Fruit fly (Drosophila melanogaster) whole organism, wandering third instar larva: ENCODE data around the gene CG10560.

Experiments
- CG32264 ChIP-seq: fragments of 200-800 bp; sonication (Bioruptor generic); optimal IDR thresholded peaks from 2 replicates; lab custom pipeline; 2016; ENCODE audit warnings: missing biosample characterization, missing genetic modification characterization
- CG9705 ChIP-seq: fragments of 200-800 bp; sonication (Bioruptor generic); optimal IDR thresholded peaks from 2 replicates; lab custom pipeline; 2018; ENCODE audit warnings: missing biosample characterization, mild to moderate bottlenecking, missing genetic modification characterization
- CrebA ChIP-seq: fragments of 200-800 bp; sonication (Bioruptor generic); optimal IDR thresholded peaks from 2 replicates; lab custom pipeline; 2016; ENCODE audit warnings: missing biosample characterization, mild to moderate bottlenecking, missing genetic modification characterization, borderline replicate concordance
- Dif ChIP-seq: fragments of 200-275, 200-300 bp; sonication (Bioruptor generic); optimal IDR thresholded peaks from 2 replicates; lab custom pipeline; 2018; ENCODE audit warnings: missing biosample characterization, missing genetic modification characterization; ENCODE audit not compliant: partially characterized antibody
- GATAd ChIP-seq: sonication (Bioruptor generic); optimal IDR thresholded peaks from 2 replicates; lab custom pipeline; 2016; ENCODE audit warnings: missing biosample characterization, missing genetic modification characterization
- HLH106 ChIP-seq: fragments of 200-800 bp; optimal IDR thresholded peaks from 3 replicates; lab custom pipeline; 2019; ENCODE audit warnings: missing biosample characterization, mild to moderate bottlenecking, missing genetic modification characterization, moderate library complexity
- Hnf4 ChIP-seq: fragments of 200-800 bp; sonication (Bioruptor generic); optimal IDR thresholded peaks from 2 replicates; lab custom pipeline; 2016; ENCODE audit warnings: missing biosample characterization, mild to moderate bottlenecking, missing genetic modification characterization
- Hr78 ChIP-seq: fragments of >200 bp; optimal IDR thresholded peaks from 2 replicates; lab custom pipeline; 2017; ENCODE audit warnings: missing biosample characterization, missing genetic modification characterization
- Hr83 ChIP-seq: fragments of 200-300 bp; sonication (Bioruptor generic); optimal IDR thresholded peaks from 2 replicates; lab custom pipeline; 2016; ENCODE audit warnings: missing biosample characterization, mild to moderate bottlenecking, missing genetic modification characterization, moderate library complexity; ENCODE audit not compliant: poor library complexity, severe bottlenecking
- Jra ChIP-seq: sonication (Bioruptor generic); optimal IDR thresholded peaks from 2 replicates; lab custom pipeline; 2016; ENCODE audit warnings: missing biosample characterization, missing genetic modification characterization
- Mio ChIP-seq: sonication (Bioruptor generic); optimal IDR thresholded peaks from 2 replicates; lab custom pipeline; 2016; ENCODE audit warnings: missing biosample characterization, missing genetic modification characterization
- N ChIP-seq: fragments of >200 bp; optimal IDR thresholded peaks from 2 replicates; lab custom pipeline; 2018; ENCODE audit warnings: missing biosample characterization, missing external identifiers, missing genetic modification characterization
- OdsH ChIP-seq: fragments of 200-800 bp; sonication (Bioruptor generic); optimal IDR thresholded peaks from 2 replicates; lab custom pipeline; 2016; ENCODE audit warnings: missing biosample characterization, mild to moderate bottlenecking, missing genetic modification characterization
- Rel ChIP-seq, 2 experiments: fragments of 200-800 bp; sonication (Bioruptor generic) in 1 of 2; optimal IDR thresholded peaks; 2 replicates in 1 of 2; 3 replicates in 1 of 2; lab custom pipeline; 2016 to 2019; ENCODE audit warnings: mild to moderate bottlenecking in 2 of 2, missing biosample characterization in 2 of 2, missing genetic modification characterization in 2 of 2, moderate library complexity in 1 of 2
- Sp1 ChIP-seq: fragments of 200-800 bp; sonication (Bioruptor generic); optimal IDR thresholded peaks from 3 replicates; lab custom pipeline; 2019; ENCODE audit warnings: missing biosample characterization, mild to moderate bottlenecking, missing genetic modification characterization, moderate library complexity
- Vsx2 ChIP-seq: fragments of 200-300, 225-300 bp; sonication (Bioruptor generic); optimal IDR thresholded peaks from 2 replicates; lab custom pipeline; 2018; ENCODE audit warnings: missing biosample characterization, missing genetic modification characterization; ENCODE audit not compliant: partially characterized antibody
- dl ChIP-seq, 2 experiments: fragments of 175-275, 200-275 bp in 1 of 2; fragments of 200-275 bp in 1 of 2; sonication (Bioruptor generic); optimal IDR thresholded peaks; lab custom pipeline; 2018; ENCODE audit warnings: mild to moderate bottlenecking in 2 of 2, missing biosample characterization in 2 of 2, missing genetic modification characterization in 2 of 2, moderate library complexity in 2 of 2; ENCODE audit not compliant: partially characterized antibody in 2 of 2, insufficient read depth in 1 of 2
- dmrt93B ChIP-seq: fragments of 200-800 bp; sonication (Bioruptor generic); optimal IDR thresholded peaks from 2 replicates; lab custom pipeline; 2018; ENCODE audit warnings: missing biosample characterization, mild to moderate bottlenecking, missing genetic modification characterization
- dsf ChIP-seq: sonication (Bioruptor generic); optimal IDR thresholded peaks from 2 replicates; lab custom pipeline; 2016; ENCODE audit warnings: missing biosample characterization, missing genetic modification characterization, borderline replicate concordance
- ey ChIP-seq: fragments of 200-800 bp; sonication (Bioruptor generic); optimal IDR thresholded peaks from 2 replicates; lab custom pipeline; 2016; ENCODE audit warnings: missing biosample characterization, missing genetic modification characterization
- fru ChIP-seq: fragments of 200-800 bp; sonication (Bioruptor generic); optimal IDR thresholded peaks from 3 replicates; lab custom pipeline; 2016; ENCODE audit warnings: missing biosample characterization, mild to moderate bottlenecking, missing genetic modification characterization
- h ChIP-seq: fragments of 200-800 bp; sonication (Bioruptor generic); optimal IDR thresholded peaks from 3 replicates; lab custom pipeline; 2016; ENCODE audit warnings: missing biosample characterization, mild to moderate bottlenecking, missing genetic modification characterization
- jim ChIP-seq: fragments of 175-275, 200-325 bp; sonication (Bioruptor generic); optimal IDR thresholded peaks from 2 replicates; lab custom pipeline; 2016; ENCODE audit warnings: missing biosample characterization, mild to moderate bottlenecking, missing genetic modification characterization
- lola ChIP-seq: fragments of >200 bp; optimal IDR thresholded peaks from 2 replicates; lab custom pipeline; 2017; ENCODE audit warnings: missing biosample characterization, missing genetic modification characterization
- pan ChIP-seq: fragments of >200 bp; optimal IDR thresholded peaks from 2 replicates; lab custom pipeline; 2017
- rgr ChIP-seq: fragments of 200-800 bp; sonication (Bioruptor generic); optimal IDR thresholded peaks from 3 replicates; lab custom pipeline; 2016; ENCODE audit warnings: missing biosample characterization, mild to moderate bottlenecking, missing genetic modification characterization
- sv ChIP-seq: fragments of 200-800 bp; sonication (Bioruptor generic); optimal IDR thresholded peaks from 3 replicates; lab custom pipeline; 2016; ENCODE audit warnings: missing biosample characterization, missing genetic modification characterization
- tai ChIP-seq: sonication (Bioruptor generic); optimal IDR thresholded peaks from 2 replicates; lab custom pipeline; 2016; ENCODE audit warnings: missing biosample characterization, missing genetic modification characterization
- usp ChIP-seq: fragments of >200 bp; optimal IDR thresholded peaks from 2 replicates; lab custom pipeline; 2017; ENCODE audit warnings: missing biosample characterization, missing genetic modification characterization

Gene CG10560

DNA sequence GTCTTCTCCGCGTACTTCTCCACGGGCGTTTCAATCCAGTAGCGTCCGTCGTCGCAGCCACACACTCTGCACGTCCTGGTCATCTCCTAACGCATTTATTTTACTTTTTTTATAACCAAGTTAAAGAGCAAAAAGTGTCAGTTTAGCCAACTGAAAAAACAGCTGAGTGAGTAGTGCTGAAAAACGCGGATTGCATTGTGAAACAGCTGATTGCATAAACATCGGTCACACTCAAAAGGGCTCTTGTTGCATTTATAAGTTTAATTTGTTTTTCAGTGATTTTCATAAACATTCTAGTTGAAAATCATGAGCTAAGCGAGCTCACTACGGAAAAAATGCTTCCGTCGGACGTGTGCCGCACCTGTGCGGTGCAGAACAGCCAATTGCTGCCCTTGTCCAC is 15.2 kb upstream of the CG10560 start, which contains the start of the genes CG10669 and CG11902:
Gene CG10669 (minus strand): TSS at position 179 of the 400 bp plus-strand sequence.
Gene CG11902 (plus strand): TSS at position 193 of the 400 bp plus-strand sequence.
- TF ChIP-seq Hr83 (GFP tag; lab: Kevin White, UChicago) (peak; percentile 18), dl (GFP tag; optimal IDR thresholded peaks at IDR 0.05; lab: Kevin White, UChicago; ENCODE audit: insufficient read depth in 1 of 2, partially characterized antibody in 2 of 2) (no peak), CG32264 (GFP tag; lab: Kevin White, UChicago) (no peak), Mio (GFP tag; lab: Kevin White, UChicago) (no peak), dmrt93B (no peak), fru (GFP tag; lab: Kevin White, UChicago) (no peak)
- TF ChIP-seq, all 38 proteins: peak for 1

DNA sequence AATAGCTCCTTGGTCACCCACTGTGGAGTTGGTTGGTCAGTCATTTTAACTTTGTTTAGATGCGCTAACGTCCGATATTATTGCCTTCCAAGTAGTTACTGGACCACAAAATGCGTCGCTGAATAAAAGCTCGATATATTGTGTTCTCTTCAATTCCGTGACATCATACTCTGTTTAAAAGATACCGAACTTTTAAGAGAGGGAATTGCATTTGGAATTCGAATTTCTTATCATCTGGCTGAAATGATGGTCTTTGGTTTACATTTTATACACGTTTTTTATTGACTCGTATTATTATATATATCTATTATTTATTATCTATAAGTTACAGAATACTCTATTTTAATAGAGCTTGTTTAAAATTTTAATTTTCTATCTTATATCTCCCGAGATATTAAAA is 11.2 kb upstream of the CG10560 start, which contains the start of gene CHKov2:
Gene CHKov2 (minus strand): TSS at position 101 of the 400 bp plus-strand sequence.
- TF ChIP-seq Sp1 (GFP tag; lab: Kevin White, UChicago), result no peak
- no peak for TF ChIP-seq dsf
- no peak for TF ChIP-seq Vsx2
- TF ChIP-seq pan (lab: Kevin White, UChicago), result no peak
- TF ChIP-seq HLH106 (tag; lab: Kevin White, UChicago), result no peak
- no peak for TF ChIP-seq CG32264 (GFP tag; lab: Kevin White, UChicago)
- TF ChIP-seq N (GFP tag; lab: Kevin White, UChicago), result no peak
- TF ChIP-seq jim, result no peak
- TF ChIP-seq rgr (GFP tag; lab: Kevin White, UChicago), result no peak
- TF ChIP-seq Dif (GFP tag; lab: Kevin White, UChicago), result no peak
- no peak for TF ChIP-seq h (GFP tag; lab: Kevin White, UChicago)
- TF ChIP-seq tai, result no peak
- no peak for TF ChIP-seq Rel (GFP tag; optimal IDR thresholded peaks at IDR 0.05; lab: Kevin White, UChicago)
- TF ChIP-seq Rel (tag; optimal IDR thresholded peaks at IDR 0.05; lab: Kevin White, UChicago), result no peak
- TF ChIP-seq fru (GFP tag; lab: Kevin White, UChicago), result no peak
- TF ChIP-seq Hr78, result no peak
- no peak for TF ChIP-seq Jra (GFP tag; lab: Kevin White, UChicago)
- no peak for TF ChIP-seq CG9705 (GFP tag; lab: Kevin White, UChicago)
- no peak for TF ChIP-seq Mio (GFP tag; lab: Kevin White, UChicago)
- TF ChIP-seq CrebA (GFP tag; lab: Kevin White, UChicago), result no peak
- no peak for TF ChIP-seq sv (GFP tag; lab: Kevin White, UChicago)

DNA sequence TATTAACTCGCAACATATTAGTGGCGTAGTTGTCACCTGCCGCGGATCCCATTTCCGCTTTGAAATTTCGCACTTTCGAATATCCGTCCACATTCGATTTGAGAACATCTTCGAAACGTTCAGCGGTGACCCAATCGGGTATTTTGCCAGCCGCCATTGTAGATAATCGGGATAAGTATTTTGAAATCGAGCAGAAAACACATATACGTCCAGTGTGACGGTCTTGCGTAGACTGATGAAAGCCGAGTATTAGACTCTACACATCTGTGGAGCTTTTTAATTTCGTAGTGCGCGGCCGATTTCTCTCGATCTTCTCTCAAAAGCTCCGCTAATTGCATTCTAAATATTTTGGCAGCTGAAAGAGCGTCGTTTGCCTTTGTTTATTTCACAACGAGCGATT is 9.2 kb upstream of the CG10560 start, which contains the start of gene CHKov1:
Gene CHKov1 (minus strand): TSS at position 238 of the 400 bp plus-strand sequence.
- peak; percentile 40 for TF ChIP-seq Dif (GFP tag; lab: Kevin White, UChicago)
- TF ChIP-seq rgr (GFP tag; lab: Kevin White, UChicago), result peak; percentile 33
- peak; percentile 9 to 15 for TF ChIP-seq dl (GFP tag; optimal IDR thresholded peaks at IDR 0.05; lab: Kevin White, UChicago; ENCODE audit: insufficient read depth in 1 of 2, partially characterized antibody in 2 of 2)
- no peak for TF ChIP-seq Hnf4 (GFP tag; lab: Kevin White, UChicago)
- peak; percentile 14 for TF ChIP-seq Vsx2
- peak; percentile 42 for TF ChIP-seq OdsH (GFP tag; lab: Kevin White, UChicago)
- TF ChIP-seq CrebA (GFP tag; lab: Kevin White, UChicago), result no peak
- TF ChIP-seq jim, result no peak
- TF ChIP-seq Rel (GFP tag; optimal IDR thresholded peaks at IDR 0.05; lab: Kevin White, UChicago), result peak; percentile 31
- TF ChIP-seq Rel (tag; optimal IDR thresholded peaks at IDR 0.05; lab: Kevin White, UChicago), result peak; percentile 84

DNA sequence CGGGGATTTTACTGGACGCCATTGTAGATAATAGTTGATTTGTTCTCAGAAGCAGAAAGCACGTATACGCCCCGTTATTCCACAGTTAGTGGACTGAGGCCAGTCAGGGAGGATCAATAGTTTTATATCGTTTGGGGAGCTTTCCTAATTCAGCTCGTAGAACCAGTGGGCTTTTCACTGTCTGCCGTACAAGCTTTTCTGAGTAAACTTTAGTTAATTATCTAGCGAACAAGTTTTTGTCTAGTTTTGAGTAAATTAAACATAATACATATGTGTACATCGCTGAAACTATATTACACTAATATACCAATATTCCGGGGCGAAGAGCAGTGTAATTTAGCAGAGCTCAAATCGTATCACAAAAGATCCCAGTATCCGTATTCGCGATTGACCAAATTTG is 2.8 kb upstream of the CG10560 start, which contains the start of gene CG10562:
Gene CG10562 (minus strand): TSS at position 101 of the 400 bp plus-strand sequence.
- TF ChIP-seq rgr (GFP tag; lab: Kevin White, UChicago) (no peak), dmrt93B (no peak), Dif (GFP tag; lab: Kevin White, UChicago) (no peak), lola (GFP tag; lab: Kevin White, UChicago) (no peak), ey (GFP tag; lab: Kevin White, UChicago) (no peak), Rel (GFP tag; optimal IDR thresholded peaks at IDR 0.05; lab: Kevin White, UChicago) (no peak), Rel (tag; optimal IDR thresholded peaks at IDR 0.05; lab: Kevin White, UChicago) (no peak), CG32264 (GFP tag; lab: Kevin White, UChicago) (no peak), usp (GFP tag; lab: Kevin White, UChicago) (no peak), h (GFP tag; lab: Kevin White, UChicago) (no peak), CrebA (GFP tag; lab: Kevin White, UChicago) (no peak), sv (GFP tag; lab: Kevin White, UChicago) (no peak), Sp1 (GFP tag; lab: Kevin White, UChicago) (no peak), OdsH (GFP tag; lab: Kevin White, UChicago) (no peak), N (GFP tag; lab: Kevin White, UChicago) (no peak), GATAd (GFP tag; lab: Kevin White, UChicago) (no peak), CG9705 (GFP tag; lab: Kevin White, UChicago) (no peak), jim (no peak)
